Worm (Caenorhabditis elegans): ENCODE data around the gene zyg-12.

DNA sequence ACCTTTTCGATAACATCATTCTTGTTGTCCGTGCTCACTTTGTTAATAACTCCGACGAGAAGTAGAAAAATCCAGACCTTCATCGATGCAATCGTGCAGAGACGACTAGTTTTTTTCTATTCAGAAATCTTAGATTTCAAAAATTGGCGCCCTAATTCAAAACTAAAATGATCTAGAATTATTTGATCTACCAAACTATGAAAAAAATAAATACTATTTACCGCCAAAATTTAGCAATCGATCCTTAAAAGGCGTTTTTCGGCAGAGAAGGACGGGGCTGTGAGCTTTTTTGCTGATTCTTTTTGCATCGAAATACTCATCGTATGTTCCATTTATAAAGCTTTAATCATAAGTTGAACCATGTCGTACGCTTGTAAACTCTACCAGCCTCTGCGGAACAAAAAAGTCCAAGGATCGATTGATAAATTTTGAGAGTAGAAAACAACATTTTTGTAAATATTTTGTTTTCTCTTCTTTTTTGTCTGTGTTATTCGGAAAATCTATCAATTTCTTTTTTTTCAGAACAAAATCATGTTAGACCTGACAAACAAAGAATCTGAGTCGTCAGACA lies at the start of gene zyg-12, which contains the start of gene try-1:
- TF ChIP-seq pes-1 (GFP tag; IDR thresholded peaks at IDR 0.05) = no peak
- TF ChIP-seq tbx-37 (GFP tag; conservative IDR thresholded peaks at IDR 0.05) = no peak
- no peak for TF ChIP-seq B0310.2 (tag; optimal IDR thresholded peaks at IDR 0.05)
- TF ChIP-seq hmbx-1 (tag; optimal IDR thresholded peaks at IDR 0.05) = no peak
- TF ChIP-seq ama-1 (optimal IDR thresholded peaks at IDR 0.05) = no peak
- no peak for TF ChIP-seq hnd-1 (tag; optimal IDR thresholded peaks at IDR 0.05)
- TF ChIP-seq hmg-4 (GFP tag; optimal IDR thresholded peaks at IDR 0.05) = no peak
- no peak for TF ChIP-seq F13C5.2 (tag; optimal IDR thresholded peaks at IDR 0.05)
- TF ChIP-seq scrt-1 (GFP tag; IDR thresholded peaks at IDR 0.05) = no peak
- TF ChIP-seq sea-1 (GFP tag; conservative IDR thresholded peaks at IDR 0.05) = no peak

Measured in whole organism, early embryonic.